Worm (Caenorhabditis elegans): ENCODE data around the gene ugt-24.

Gene ugt-24

ce11 chrIV:6206294-6206776 is 4.2 kb downstream of the ugt-24 start, which contains the start of gene C49A9.10 (continued):
- peak; percentile 47 for TF ChIP-seq lsl-1 (GFP tag; optimal IDR thresholded peaks at IDR 0.05)
- TF ChIP-seq K12H6.12 (tag; optimal IDR thresholded peaks at IDR 0.05): peak; percentile 69
- TF ChIP-seq ztf-25 (GFP tag; IDR thresholded peaks at IDR 0.05): 0 out of 2 replicates have a peak, but pooled peaks have one; percentile 34
- peak; percentile 91 for TF ChIP-seq lin-54 (GFP tag; optimal IDR thresholded peaks at IDR 0.05)
- TF ChIP-seq ZK185.1 (tag; optimal IDR thresholded peaks at IDR 0.05; ENCODE audit: poor library complexity, severe bottlenecking): peak; percentile 97
- no peak for TF ChIP-seq egl-18 (GFP tag; IDR thresholded peaks at IDR 0.05)
- TF ChIP-seq C17E4.6 (GFP tag; IDR thresholded peaks at IDR 0.05): no peak
- peak; percentile 74 for TF ChIP-seq lin-40 (tag; optimal IDR thresholded peaks at IDR 0.05)
- TF ChIP-seq let-607 (tag; optimal IDR thresholded peaks at IDR 0.05): peak in 1 of 2 experiments; percentile 70

- TF ChIP-seq somi-1 (GFP tag; optimal IDR thresholded peaks at IDR 0.05): no peak
- TF ChIP-seq athp-1 (tag; optimal IDR thresholded peaks at IDR 0.05): no peak
- no peak for TF ChIP-seq ztf-25 (GFP tag; IDR thresholded peaks at IDR 0.05)
- TF ChIP-seq mel-28 (tag; optimal IDR thresholded peaks at IDR 0.05; ENCODE audit: borderline replicate concordance): no peak
- TF ChIP-seq hmg-20 (GFP tag; IDR thresholded peaks at IDR 0.05): no peak
- no peak for TF ChIP-seq hsf-1 (GFP tag; IDR thresholded peaks at IDR 0.05)
- TF ChIP-seq die-1 (tag; optimal IDR thresholded peaks at IDR 0.05): no peak
- TF ChIP-seq madf-3 (GFP tag; IDR thresholded peaks at IDR 0.05): no peak
- TF ChIP-seq gei-17 (GFP tag; optimal IDR thresholded peaks at IDR 0.05): no peak
- TF ChIP-seq egrh-3 (GFP tag; IDR thresholded peaks at IDR 0.05): no peak
- TF ChIP-seq B0035.1 (tag; optimal IDR thresholded peaks at IDR 0.05): no peak
- TF ChIP-seq nhr-80 (tag; optimal IDR thresholded peaks at IDR 0.05): no peak
- no peak for TF ChIP-seq lsl-1 (GFP tag; optimal IDR thresholded peaks at IDR 0.05)
- TF ChIP-seq F52B5.7 (tag; optimal IDR thresholded peaks at IDR 0.05): no peak
- TF ChIP-seq F57A8.1 (GFP tag; optimal IDR thresholded peaks at IDR 0.05): no peak
- no peak for TF ChIP-seq nfya-2 (GFP tag; IDR thresholded peaks at IDR 0.05)
- no peak for TF ChIP-seq hrde-1 (tag; optimal IDR thresholded peaks at IDR 0.05; ENCODE audit: borderline replicate concordance)
These were observed 8.8 kb downstream of the ugt-24 start, which contains the start of gene tkr-2 for ce11 chrIV:6201769-6202168. tkr-2 (plus strand) TSS chrIV:6202069.

ce11 chrIV:6200249-6200648 is 10.3 kb downstream of the ugt-24 start:
- TF ChIP-seq ZK185.1 (tag; optimal IDR thresholded peaks at IDR 0.05; ENCODE audit: poor library complexity, severe bottlenecking) (no peak), lin-26 (GFP tag; IDR thresholded peaks at IDR 0.05) (no peak), T26A5.8 (tag; optimal IDR thresholded peaks at IDR 0.05) (no peak), attf-6 (GFP tag; IDR thresholded peaks at IDR 0.05) (no peak), lin-35 (GFP tag; optimal IDR thresholded peaks at IDR 0.05) (no peak), F22D6.2 (tag; optimal IDR thresholded peaks at IDR 0.05) (no peak), nhr-80 (tag; optimal IDR thresholded peaks at IDR 0.05) (no peak), F49E8.2 (tag; optimal IDR thresholded peaks at IDR 0.05; ENCODE audit: insufficient read depth) (no peak), ztf-26 (tag; optimal IDR thresholded peaks at IDR 0.05) (no peak), gei-17 (GFP tag; optimal IDR thresholded peaks at IDR 0.05) (no peak), Y67H2A.10 (GFP tag; conservative IDR thresholded peaks at IDR 0.05) (no peak), egrh-3 (GFP tag; IDR thresholded peaks at IDR 0.05) (no peak)

ce11 chrIV:6187160-6187559 is 23.4 kb downstream of the ugt-24 start:
- TF ChIP-seq ceh-79 (tag; optimal IDR thresholded peaks at IDR 0.05) (no peak), snpc-4 (GFP tag; optimal IDR thresholded peaks at IDR 0.05) (no peak), snpc-4 (tag; optimal IDR thresholded peaks at IDR 0.05) (no peak)
